Worm (Caenorhabditis elegans): Measurements from ENCODE around the gene C54C6.5.

DNA sequence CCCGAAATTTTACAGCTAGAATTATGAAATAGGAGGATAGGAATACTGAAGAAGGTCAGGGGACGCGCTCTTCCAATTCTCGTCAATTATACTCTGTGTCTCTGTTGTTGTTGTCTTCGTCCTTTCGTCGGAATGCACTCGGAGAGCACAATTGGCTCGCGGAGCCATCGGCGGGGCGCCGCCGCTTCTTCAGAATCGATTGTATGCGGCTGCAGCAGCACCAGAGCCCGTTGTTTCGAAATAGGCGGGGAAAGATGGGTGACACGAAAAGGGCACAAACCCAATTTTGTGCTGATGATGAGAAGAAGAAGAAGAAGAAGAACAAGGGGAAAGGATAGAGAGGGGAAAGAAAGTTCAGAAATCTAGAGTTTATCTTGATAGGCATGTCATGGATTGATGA, 7.5 kb downstream of the C54C6.5 start:
- TF ChIP-seq lin-13 (tag; optimal IDR thresholded peaks at IDR 0.05) (no peak), sem-2 (GFP tag; optimal IDR thresholded peaks at IDR 0.05) (no peak), blmp-1 (tag; optimal IDR thresholded peaks at IDR 0.05) (no peak), unc-62 (GFP tag; optimal IDR thresholded peaks at IDR 0.05) (no peak), zip-8 (tag; optimal IDR thresholded peaks at IDR 0.05) (no peak), nhr-28 (tag; optimal IDR thresholded peaks at IDR 0.05) (no peak), nhr-76 (tag; optimal IDR thresholded peaks at IDR 0.05) (no peak), tbx-8 (GFP tag; optimal IDR thresholded peaks at IDR 0.05) (no peak), sptf-1 (tag; optimal IDR thresholded peaks at IDR 0.05) (no peak), ces-1 (GFP tag; optimal IDR thresholded peaks at IDR 0.05) (peak; percentile 89), elt-3 (tag; optimal IDR thresholded peaks at IDR 0.05) (no peak), bed-3 (GFP tag; optimal IDR thresholded peaks at IDR 0.05) (no peak), mep-1 (tag; optimal IDR thresholded peaks at IDR 0.05) (no peak), hlh-1 (tag; optimal IDR thresholded peaks at IDR 0.05) (no peak)

Data from whole organism, mixed stage, embryonic.